Worm (Caenorhabditis elegans) whole organism, young adult: ENCODE measurements around the gene C50F4.16.

Experiments used
- B0035.1 ChIP-seq: sonication (generic microtip); optimal IDR thresholded peaks from 2 replicates; lab custom pipeline; 2016; ENCODE audit warnings: missing genetic modification characterization, mild to moderate bottlenecking, missing compliant biosample characterization, missing genotype, missing genetic modification reagents
- C17E4.6 ChIP-seq: fragments of 200-800 bp; sonication (Bioruptor generic); IDR thresholded peaks from 2 replicates; pipeline ENCODE4 v1.3.6; 2022; ENCODE audit warnings: missing genetic modification reagents, missing genetic modification characterization, missing compliant biosample characterization
- F55B11.4 ChIP-seq: sonication (generic microtip); optimal IDR thresholded peaks from 2 replicates; lab custom pipeline; 2016; ENCODE audit warnings: missing compliant biosample characterization, missing genetic modification characterization, borderline replicate concordance; ENCODE audit not compliant: insufficient read depth
- T26A5.8 ChIP-seq: sonication (generic microtip); optimal IDR thresholded peaks from 2 replicates; lab custom pipeline; 2016; ENCODE audit warnings: missing genetic modification characterization, missing compliant biosample characterization
- Y53G8AR.9 ChIP-seq: fragments of 200-800 bp; sonication (Bioruptor generic); conservative IDR thresholded peaks from 2 replicates; pipeline ENCODE4 v1.3.6; 2022; ENCODE audit warnings: missing genetic modification reagents, missing genetic modification characterization, missing compliant biosample characterization
- Y56A3A.18 ChIP-seq: fragments of 200-800 bp; sonication (Bioruptor generic); IDR thresholded peaks from 2 replicates; pipeline ENCODE4 v1.3.6; 2022; ENCODE audit warnings: missing genetic modification reagents, missing genetic modification characterization, missing compliant biosample characterization
- Y67H2A.10 ChIP-seq: fragments of 200-800 bp; sonication (Bioruptor generic); conservative IDR thresholded peaks from 2 replicates; pipeline ENCODE4 v1.3.6; 2022; ENCODE audit warnings: missing genetic modification reagents, missing genetic modification characterization, missing compliant biosample characterization
- aptf-2 ChIP-seq: fragments of 200-800 bp; sonication (Bioruptor generic); conservative IDR thresholded peaks from 2 replicates; pipeline ENCODE4 v1.3.6; 2022; ENCODE audit warnings: missing genetic modification reagents, missing genetic modification characterization, missing compliant biosample characterization
- attf-3 ChIP-seq: fragments of 200-800 bp; sonication (Bioruptor generic); conservative IDR thresholded peaks from 2 replicates; pipeline ENCODE4 v1.3.6; 2022; ENCODE audit warnings: missing genetic modification reagents, missing genetic modification characterization, missing compliant biosample characterization
- attf-5 ChIP-seq: fragments of 200-800 bp; sonication (Bioruptor generic); optimal IDR thresholded peaks from 2 replicates; lab custom pipeline; 2018; ENCODE audit warnings: mild to moderate bottlenecking, missing genetic modification characterization, missing compliant biosample characterization
- bed-1 ChIP-seq: fragments of 200-800 bp; sonication (Bioruptor generic); IDR thresholded peaks from 2 replicates; pipeline ENCODE4 v1.3.6; 2022; ENCODE audit warnings: missing genetic modification reagents, missing genetic modification characterization, missing compliant biosample characterization
- ceh-100 ChIP-seq: fragments of 200-800 bp; sonication (Bioruptor generic); IDR thresholded peaks from 2 replicates; pipeline ENCODE4 v1.3.6; 2022; ENCODE audit warnings: missing genetic modification reagents, missing genetic modification characterization, missing compliant biosample characterization
- ceh-27 ChIP-seq: fragments of 200-800 bp; sonication (Bioruptor generic); optimal IDR thresholded peaks from 2 replicates; lab custom pipeline; 2018; ENCODE audit warnings: mild to moderate bottlenecking, missing genetic modification characterization, moderate library complexity, missing compliant biosample characterization
- ceh-79 ChIP-seq: sonication (generic microtip); optimal IDR thresholded peaks from 2 replicates; lab custom pipeline; 2017; ENCODE audit warnings: mild to moderate bottlenecking, missing genetic modification characterization, missing compliant biosample characterization
- die-1 ChIP-seq: sonication (generic microtip); optimal IDR thresholded peaks from 2 replicates; lab custom pipeline; 2016; ENCODE audit warnings: missing genotype, mild to moderate bottlenecking, missing genetic modification characterization, missing compliant biosample characterization
- dox-1 ChIP-seq: fragments of 200-800 bp; sonication (Bioruptor generic); IDR thresholded peaks from 2 replicates; pipeline ENCODE4 v1.3.6; 2022; ENCODE audit warnings: missing genetic modification reagents, missing genetic modification characterization, missing compliant biosample characterization
- egl-18 ChIP-seq: fragments of 200-800 bp; sonication (Bioruptor generic); IDR thresholded peaks from 2 replicates; pipeline ENCODE4 v1.3.6; 2022; ENCODE audit warnings: missing genetic modification reagents, missing genetic modification characterization, missing compliant biosample characterization
- ekl-4 ChIP-seq: fragments of 200-800 bp; sonication (Bioruptor generic); IDR thresholded peaks from 2 replicates; pipeline ENCODE4 v1.3.6; 2022; ENCODE audit warnings: missing genetic modification reagents, missing genetic modification characterization, missing compliant biosample characterization
- hlh-26 ChIP-seq: fragments of 200-800 bp; sonication (Bioruptor generic); conservative IDR thresholded peaks from 2 replicates; pipeline ENCODE4 v1.3.6; 2022; ENCODE audit warnings: missing genetic modification reagents, missing genetic modification characterization, missing compliant biosample characterization
- hmg-1.2 ChIP-seq: fragments of 200-800 bp; sonication (Bioruptor generic); IDR thresholded peaks from 2 replicates; pipeline ENCODE4 v1.3.6; 2022; ENCODE audit warnings: missing genetic modification reagents, missing genetic modification characterization, missing compliant biosample characterization
- hmg-20 ChIP-seq: fragments of 200-800 bp; sonication (Bioruptor generic); IDR thresholded peaks from 2 replicates; pipeline ENCODE4 v1.3.6; 2022; ENCODE audit warnings: missing genetic modification reagents, missing genetic modification characterization, missing compliant biosample characterization
- hsf-1 ChIP-seq: fragments of 200-800 bp; sonication (Bioruptor generic); IDR thresholded peaks from 2 replicates; pipeline ENCODE4 v1.3.6; 2022; ENCODE audit warnings: missing genetic modification reagents, missing genetic modification characterization, missing compliant biosample characterization
- lag-1 ChIP-seq: fragments of 200-800 bp; sonication (Bioruptor generic); IDR thresholded peaks from 2 replicates; pipeline ENCODE4 v1.3.6; 2022; ENCODE audit warnings: missing genetic modification reagents, missing genetic modification characterization, missing compliant biosample characterization
- let-607 ChIP-seq, 2 experiments: fragments of 200-800 bp in 1 of 2; sonication (Bioruptor generic) in 1 of 2; sonication (generic microtip) in 1 of 2; optimal IDR thresholded peaks; 2 replicates each; lab custom pipeline; 2016 to 2018; ENCODE audit warnings: mild to moderate bottlenecking in 2 of 2, missing compliant biosample characterization in 2 of 2, missing genetic modification characterization in 2 of 2, moderate library complexity in 2 of 2, missing genotype in 1 of 2
- lin-40 ChIP-seq: sonication (generic microtip); optimal IDR thresholded peaks from 2 replicates; lab custom pipeline; 2016; ENCODE audit warnings: missing genetic modification characterization, mild to moderate bottlenecking, missing compliant biosample characterization, missing genotype, missing genetic modification reagents
- lir-1 ChIP-seq: fragments of 200-800 bp; sonication (Bioruptor generic); conservative IDR thresholded peaks from 2 replicates; pipeline ENCODE4 v1.3.6; 2022; ENCODE audit warnings: missing genetic modification reagents, missing genetic modification characterization, missing compliant biosample characterization
- lsy-27 ChIP-seq: sonication (generic microtip); optimal IDR thresholded peaks from 2 replicates; lab custom pipeline; 2017; ENCODE audit warnings: missing genetic modification characterization, mild to moderate bottlenecking, missing compliant biosample characterization, antibody characterized with exemption, missing genotype, borderline replicate concordance; ENCODE audit not compliant: insufficient read depth
- madf-10 ChIP-seq: sonication (generic microtip); optimal IDR thresholded peaks from 2 replicates; lab custom pipeline; 2016; ENCODE audit warnings: mild to moderate bottlenecking, missing genetic modification characterization, missing compliant biosample characterization
- madf-3 ChIP-seq: fragments of 200-800 bp; sonication (Bioruptor generic); IDR thresholded peaks from 2 replicates; pipeline ENCODE4 v1.3.6; 2022; ENCODE audit warnings: missing genetic modification reagents, missing genetic modification characterization, missing compliant biosample characterization
- nfya-1 ChIP-seq: sonication (generic microtip); optimal IDR thresholded peaks from 2 replicates; lab custom pipeline; 2017; ENCODE audit warnings: antibody characterized with exemption, missing compliant biosample characterization, missing genetic modification characterization, borderline replicate concordance; ENCODE audit not compliant: insufficient read depth
- nfyb-1 ChIP-seq: fragments of 200-800 bp; sonication (Bioruptor generic); IDR thresholded peaks from 2 replicates; pipeline ENCODE4 v1.3.6; 2022; ENCODE audit warnings: missing genetic modification reagents, missing genetic modification characterization, missing compliant biosample characterization
- nhr-80 ChIP-seq: sonication (generic microtip); optimal IDR thresholded peaks from 2 replicates; lab custom pipeline; 2016; ENCODE audit warnings: missing genetic modification characterization, missing compliant biosample characterization
- nhr-90 ChIP-seq: sonication (generic microtip); optimal IDR thresholded peaks from 2 replicates; lab custom pipeline; 2016; ENCODE audit warnings: missing genotype, mild to moderate bottlenecking, missing genetic modification characterization, missing compliant biosample characterization
- pbrm-1 ChIP-seq: fragments of 200-800 bp; sonication (Bioruptor generic); IDR thresholded peaks from 2 replicates; pipeline ENCODE4 v1.3.6; 2022; ENCODE audit warnings: missing genetic modification reagents, missing genetic modification characterization, missing compliant biosample characterization
- rcor-1 ChIP-seq: fragments of 200-800 bp; sonication (Bioruptor generic); IDR thresholded peaks from 2 replicates; pipeline ENCODE4 v1.3.6; 2022; ENCODE audit warnings: missing genetic modification reagents, missing genetic modification characterization, missing compliant biosample characterization
- sdz-38 ChIP-seq: sonication (generic microtip); optimal IDR thresholded peaks from 2 replicates; lab custom pipeline; 2016; ENCODE audit warnings: missing genotype, missing genetic modification characterization, missing compliant biosample characterization
- snpc-1.1 ChIP-seq: sonication (generic microtip); optimal IDR thresholded peaks from 2 replicates; lab custom pipeline; 2017; ENCODE audit warnings: missing genetic modification characterization, mild to moderate bottlenecking, missing compliant biosample characterization, antibody characterized with exemption, moderate library complexity, missing genotype, missing genetic modification reagents; ENCODE audit not compliant: insufficient read depth
- snpc-1.3 ChIP-seq: sonication (generic microtip); optimal IDR thresholded peaks from 2 replicates; lab custom pipeline; 2017; ENCODE audit warnings: missing genetic modification characterization, mild to moderate bottlenecking, missing compliant biosample characterization, antibody characterized with exemption, moderate library complexity, missing genotype, missing genetic modification reagents; ENCODE audit not compliant: insufficient read depth
- snpc-4 ChIP-seq, 5 experiments: fragments of 150-350 bp in 1 of 5; sonication (generic microtip) in 4 of 5; optimal IDR thresholded peaks; 2 replicates each; lab custom pipeline; 2014 to 2018; ENCODE audit warnings: missing genetic modification characterization in 5 of 5, missing biosample characterization in 3 of 5, antibody characterized with exemption in 2 of 5, mild to moderate bottlenecking in 2 of 5, missing compliant biosample characterization in 2 of 5, missing genotype in 2 of 5, moderate library complexity in 2 of 5, missing genetic modification reagents in 1 of 5
- tbp1 ChIP-seq: fragments of 200-800 bp; sonication (Bioruptor generic); optimal IDR thresholded peaks from 2 replicates; lab custom pipeline; 2018; ENCODE audit warnings: mild to moderate bottlenecking, missing genetic modification characterization, missing compliant biosample characterization
- zim-3 ChIP-seq: sonication (generic microtip); optimal IDR thresholded peaks from 2 replicates; lab custom pipeline; 2017; ENCODE audit warnings: mild to moderate bottlenecking, missing genetic modification characterization, moderate library complexity, missing compliant biosample characterization
- ztf-26 ChIP-seq: sonication (generic microtip); optimal IDR thresholded peaks from 2 replicates; lab custom pipeline; 2017; ENCODE audit warnings: missing genetic modification characterization, missing compliant biosample characterization
- ztf-3 ChIP-seq: fragments of 200-800 bp; sonication (Bioruptor generic); optimal IDR thresholded peaks from 2 replicates; lab custom pipeline; 2018; ENCODE audit warnings: mild to moderate bottlenecking, missing genetic modification characterization, missing compliant biosample characterization

The C50F4.16 gene

DNA sequence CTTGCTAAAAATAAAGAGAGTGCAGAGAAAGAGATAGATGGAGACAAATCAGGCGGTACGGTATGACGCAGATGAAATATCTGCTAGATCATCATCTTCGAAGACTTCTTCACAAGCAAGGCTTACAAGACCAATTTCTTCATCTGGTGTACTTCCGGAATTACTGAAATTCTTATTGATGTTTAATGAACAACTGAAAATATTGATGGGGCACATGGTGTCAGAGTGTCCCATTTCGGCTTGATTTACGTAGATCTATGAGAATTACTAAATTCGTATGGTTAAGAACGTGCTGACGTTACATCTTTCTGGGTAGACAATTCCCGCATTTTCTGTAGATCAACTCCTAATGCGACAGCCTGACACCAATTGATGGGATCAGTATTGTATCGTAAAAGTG lies 15.3 kb upstream of the C50F4.16 start:
- TF ChIP-seq nfya-1 (tag; lab: Kevin White, UChicago), result no peak
- no peak for TF ChIP-seq zim-3 (tag; lab: Kevin White, UChicago)
- no peak for TF ChIP-seq Y56A3A.18 (GFP tag; lab: Robert Waterston, UW)
- no peak for TF ChIP-seq lsy-27 (tag; lab: Kevin White, UChicago)
- no peak for TF ChIP-seq snpc-1.3 (tag; lab: Kevin White, UChicago)
- no peak for TF ChIP-seq hsf-1 (GFP tag; lab: Robert Waterston, UW)
- TF ChIP-seq Y67H2A.10 (GFP tag; lab: Robert Waterston, UW), result no peak
- TF ChIP-seq ekl-4 (GFP tag; lab: Robert Waterston, UW), result no peak
- no peak for TF ChIP-seq lir-1
- TF ChIP-seq nhr-90 (tag; lab: Kevin White, UChicago), result no peak
- TF ChIP-seq hlh-26 (GFP tag; lab: Robert Waterston, UW), result no peak
- TF ChIP-seq dox-1 (GFP tag; lab: Robert Waterston, UW), result no peak

DNA sequence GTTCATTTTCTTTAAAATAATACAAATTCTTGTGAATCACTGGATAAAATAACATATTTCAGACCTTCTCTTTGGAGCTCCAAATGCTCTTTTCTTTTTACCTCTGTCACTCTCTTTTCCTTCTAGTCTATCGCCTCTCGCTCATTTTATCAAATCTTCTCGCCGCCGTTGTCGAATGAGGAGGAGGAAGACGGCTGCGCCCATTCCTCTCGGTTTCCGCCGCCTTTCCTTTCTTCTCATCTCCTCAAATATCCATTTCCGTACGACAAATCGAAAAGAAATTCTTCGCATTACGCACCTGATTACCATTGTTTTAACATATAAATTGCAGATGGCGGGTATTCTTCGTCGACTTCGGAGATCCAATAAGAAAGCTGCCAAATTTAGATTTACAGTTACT lies 8.9 kb upstream of the C50F4.16 start, which contains the start of gene ehbp-1:
TSS of gene ehbp-1 (plus strand) at position 332 of the 400 bp plus-strand sequence.
- no peak for TF ChIP-seq madf-3 (GFP tag; lab: Robert Waterston, UW)
- 0 out of 2 replicates have a peak, but pooled peaks have one; percentile 27 for TF ChIP-seq pbrm-1 (GFP tag; lab: Robert Waterston, UW)
- no peak for TF ChIP-seq nfyb-1 (GFP tag; lab: Robert Waterston, UW)
- 0 out of 2 replicates have a peak, but pooled peaks have one; percentile 6 for TF ChIP-seq hmg-1.2 (GFP tag; lab: Robert Waterston, UW)
- no peak for TF ChIP-seq hmg-20 (GFP tag; lab: Robert Waterston, UW)
- no peak for TF ChIP-seq zim-3 (tag; lab: Kevin White, UChicago)
- no peak for TF ChIP-seq die-1 (tag; lab: Kevin White, UChicago)
- no peak for TF ChIP-seq lin-40 (tag; lab: Kevin White, UChicago)
- no peak for TF ChIP-seq C17E4.6 (GFP tag; lab: Robert Waterston, UW)
- no peak for TF ChIP-seq let-607 (tag; optimal IDR thresholded peaks at IDR 0.05; lab: Kevin White, UChicago)

ce11 chrV:9549459-9549858 lies 8.1 kb upstream of the C50F4.16 start, which contains the start of gene nstp-10:
nstp-10 (minus strand) TSS chrV:9549836.
- TF ChIP-seq sdz-38, result no peak
- TF ChIP-seq rcor-1 (GFP tag; lab: Robert Waterston, UW), result peak; percentile 89
- peak; percentile 79 for TF ChIP-seq ekl-4 (GFP tag; lab: Robert Waterston, UW)
- TF ChIP-seq ceh-100, result peak; percentile 76
- peak; percentile 72 for TF ChIP-seq tbp1
- TF ChIP-seq ceh-79 (tag; lab: Kevin White, UChicago), result no peak
- no peak for TF ChIP-seq lag-1 (GFP tag; lab: Robert Waterston, UW)
- TF ChIP-seq F55B11.4 (tag; lab: Kevin White, UChicago), result no peak
- TF ChIP-seq snpc-4 (GFP tag; optimal IDR thresholded peaks at IDR 0.05; lab: Kevin White, UChicago), result peak; percentile 59
- peak; percentile 60 to 78 (median 74) for TF ChIP-seq snpc-4 (tag; optimal IDR thresholded peaks at IDR 0.05; lab: Kevin White, UChicago)
- no peak for TF ChIP-seq ztf-3
- TF ChIP-seq madf-10, result no peak
- peak; percentile 68; the same call in 1 of the 2 replicates for TF ChIP-seq Y53G8AR.9
- peak; percentile 85 for TF ChIP-seq ceh-27 (GFP tag; lab: Kevin White, UChicago)
- TF ChIP-seq hmg-1.2 (GFP tag; lab: Robert Waterston, UW), result peak; percentile 69
- peak; percentile 94 for TF ChIP-seq snpc-1.3 (tag; lab: Kevin White, UChicago)
- peak; percentile 81 for TF ChIP-seq snpc-1.1
- no peak for TF ChIP-seq B0035.1 (tag; lab: Kevin White, UChicago)
- no peak for TF ChIP-seq bed-1 (GFP tag; lab: Robert Waterston, UW)
- 0 out of 2 replicates have a peak, but pooled peaks have one; percentile 43 for TF ChIP-seq attf-3
- no peak for TF ChIP-seq egl-18 (GFP tag; lab: Robert Waterston, UW)
- no peak for TF ChIP-seq ztf-26 (tag; lab: Kevin White, UChicago)
- no peak for TF ChIP-seq T26A5.8 (tag; lab: Kevin White, UChicago)
- TF ChIP-seq attf-5 (GFP tag; lab: Kevin White, UChicago), result peak; percentile 70
- 0 out of 2 replicates have a peak, but pooled peaks have one; percentile 39 for TF ChIP-seq aptf-2 (GFP tag; lab: Robert Waterston, UW)
- TF ChIP-seq nhr-80 (tag; lab: Kevin White, UChicago), result no peak
